Fruit fly (Drosophila melanogaster): Measurements from ENCODE around the gene Kyat.

The Kyat gene

dm6 chr3R:11778012-11778865 lies 44.1 kb downstream of the Kyat start:
- TF ChIP-seq tj (GFP tag; optimal IDR thresholded peaks at IDR 0.05) = peak; percentile 76
- peak; percentile 70 for TF ChIP-seq ovo (GFP tag; optimal IDR thresholded peaks at IDR 0.05)
- TF ChIP-seq CG5204 (GFP tag; optimal IDR thresholded peaks at IDR 0.05) = peak; percentile 85
- TF ChIP-seq CG11617 (GFP tag; optimal IDR thresholded peaks at IDR 0.05) = peak; percentile 98
- peak; percentile 68 for TF ChIP-seq toe (GFP tag; optimal IDR thresholded peaks at IDR 0.05)
- peak; percentile 14 for TF ChIP-seq CG14711 (tag; optimal IDR thresholded peaks at IDR 0.05)
- peak; percentile 15 for TF ChIP-seq CG33017 (tag; optimal IDR thresholded peaks at IDR 0.05)
- peak; percentile 62 for TF ChIP-seq CG7101 (tag; optimal IDR thresholded peaks at IDR 0.05)
- TF ChIP-seq Crg-1 (GFP tag; optimal IDR thresholded peaks at IDR 0.05) = peak; percentile 63
- peak; percentile 75 for TF ChIP-seq kay (GFP tag; ENCODE audit: borderline replicate concordance)
- TF ChIP-seq Mnt (GFP tag; optimal IDR thresholded peaks at IDR 0.05) = peak; percentile 89
- peak; percentile 76 for TF ChIP-seq cic (GFP tag; optimal IDR thresholded peaks at IDR 0.05)
- peak; percentile 79 for TF ChIP-seq Hr96 (GFP tag; optimal IDR thresholded peaks at IDR 0.05)
- peak; percentile 74 for TF ChIP-seq CG12768 (GFP tag; optimal IDR thresholded peaks at IDR 0.05)
- peak; percentile 79 for TF ChIP-seq CG7045 (GFP tag; optimal IDR thresholded peaks at IDR 0.05)
- peak; percentile 72 for TF ChIP-seq CG1620 (GFP tag; optimal IDR thresholded peaks at IDR 0.05)
- peak; percentile 69 for TF ChIP-seq pad (GFP tag; optimal IDR thresholded peaks at IDR 0.05)
- TF ChIP-seq bab1 (GFP tag; optimal IDR thresholded peaks at IDR 0.05) = peak; percentile 39
- TF ChIP-seq Clk (GFP tag; optimal IDR thresholded peaks at IDR 0.05) = peak; percentile 8
- no peak for TF ChIP-seq cnc (optimal IDR thresholded peaks at IDR 0.05)

DNA sequence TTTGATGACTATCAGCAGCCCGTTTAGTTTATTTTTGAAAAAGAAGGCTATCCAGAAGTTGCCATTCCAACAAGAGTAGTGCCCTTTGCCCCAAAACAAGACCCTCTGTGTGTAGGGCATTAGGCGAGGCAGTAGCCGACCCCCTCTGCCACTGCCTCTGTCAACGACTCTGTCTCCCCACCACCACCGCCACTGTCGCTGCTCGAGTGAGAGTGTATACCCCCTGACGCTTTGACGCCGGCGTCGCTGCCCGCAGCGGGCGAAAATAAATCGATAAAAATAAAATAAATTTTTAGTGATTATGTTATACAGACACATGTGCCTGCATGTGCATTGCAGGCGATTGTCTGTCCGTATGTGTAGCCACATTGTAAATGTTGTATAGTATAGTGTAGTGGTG lies 45.2 kb downstream of the Kyat start:
- no peak for TF ChIP-seq CG1620 (GFP tag; optimal IDR thresholded peaks at IDR 0.05)
- TF ChIP-seq CG33017 (tag; optimal IDR thresholded peaks at IDR 0.05) = no peak
- peak; percentile 66 for TF ChIP-seq Mnt (GFP tag; optimal IDR thresholded peaks at IDR 0.05)
- peak; percentile 11 for TF ChIP-seq CG7045 (GFP tag; optimal IDR thresholded peaks at IDR 0.05)
- TF ChIP-seq CG12768 (GFP tag; optimal IDR thresholded peaks at IDR 0.05) = no peak
- no peak for TF ChIP-seq kay (GFP tag; ENCODE audit: borderline replicate concordance)
- no peak for TF ChIP-seq pad (GFP tag; optimal IDR thresholded peaks at IDR 0.05)
- TF ChIP-seq tj (GFP tag; optimal IDR thresholded peaks at IDR 0.05) = peak; percentile 0

DNA sequence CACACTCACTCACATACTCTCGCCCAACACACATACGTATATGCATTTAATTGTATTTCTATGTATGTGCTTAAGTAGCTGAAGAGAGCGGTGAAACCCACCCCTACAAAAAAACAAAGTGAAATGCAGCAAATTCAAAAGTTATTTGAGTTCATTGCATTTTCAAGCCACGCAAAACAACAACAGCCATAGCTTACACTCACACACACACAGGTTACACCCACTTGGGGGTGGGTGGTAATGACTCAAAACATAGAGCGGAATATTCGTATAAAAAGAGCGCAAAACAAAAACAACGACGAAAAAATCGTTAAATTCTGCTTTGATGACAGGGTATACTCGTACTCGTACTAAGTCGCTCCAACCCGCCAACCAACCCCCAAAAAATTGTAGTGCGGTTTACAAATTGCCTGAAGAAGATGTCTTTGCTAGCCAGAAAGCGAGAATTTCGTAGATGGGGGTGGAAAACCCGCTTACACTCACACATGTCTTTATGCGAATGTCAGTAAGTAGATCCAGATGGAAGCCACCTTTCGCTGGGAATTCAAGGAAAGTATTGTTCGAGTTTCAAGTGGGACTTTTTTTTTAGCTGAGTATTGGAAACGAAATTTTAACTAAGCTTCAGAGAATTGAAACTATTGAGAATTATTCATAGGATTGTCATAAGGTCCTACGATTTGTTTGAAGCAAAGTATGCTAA lies 46.1 kb downstream of the Kyat start:
- TF ChIP-seq kay (GFP tag; ENCODE audit: borderline replicate concordance) (peak; percentile 14), CG5204 (GFP tag; optimal IDR thresholded peaks at IDR 0.05) (no peak)

dm6 chr3R:11775207-11775606 lies 47.1 kb downstream of the Kyat start:
- TF ChIP-seq cic (GFP tag; optimal IDR thresholded peaks at IDR 0.05) (no peak), pad (GFP tag; optimal IDR thresholded peaks at IDR 0.05) (no peak), CG5204 (GFP tag; optimal IDR thresholded peaks at IDR 0.05) (no peak), CG7101 (tag; optimal IDR thresholded peaks at IDR 0.05) (no peak), Clk (GFP tag; optimal IDR thresholded peaks at IDR 0.05) (no peak), Crg-1 (GFP tag; optimal IDR thresholded peaks at IDR 0.05) (no peak), bab1 (GFP tag; optimal IDR thresholded peaks at IDR 0.05) (no peak), Mnt (GFP tag; optimal IDR thresholded peaks at IDR 0.05) (no peak), toe (GFP tag; optimal IDR thresholded peaks at IDR 0.05) (no peak), CG12768 (GFP tag; optimal IDR thresholded peaks at IDR 0.05) (no peak)

dm6 chr3R:11773999-11774397 lies 48.3 kb downstream of the Kyat start:
- TF ChIP-seq Clk (GFP tag; optimal IDR thresholded peaks at IDR 0.05) = peak; percentile 9
- TF ChIP-seq cnc (optimal IDR thresholded peaks at IDR 0.05) = no peak
- TF ChIP-seq cic (GFP tag; optimal IDR thresholded peaks at IDR 0.05) = no peak
- TF ChIP-seq tj (GFP tag; optimal IDR thresholded peaks at IDR 0.05) = no peak
- peak; percentile 63 for TF ChIP-seq CG7101 (tag; optimal IDR thresholded peaks at IDR 0.05)
- peak; percentile 39 for TF ChIP-seq pad (GFP tag; optimal IDR thresholded peaks at IDR 0.05)
- no peak for TF ChIP-seq toe (GFP tag; optimal IDR thresholded peaks at IDR 0.05)
- TF ChIP-seq kay (GFP tag; ENCODE audit: borderline replicate concordance) = no peak
- TF ChIP-seq CG11617 (GFP tag; optimal IDR thresholded peaks at IDR 0.05) = peak; percentile 63
- peak; percentile 57 for TF ChIP-seq CG14711 (tag; optimal IDR thresholded peaks at IDR 0.05)
- TF ChIP-seq CG5204 (GFP tag; optimal IDR thresholded peaks at IDR 0.05) = no peak
- no peak for TF ChIP-seq Hr96 (GFP tag; optimal IDR thresholded peaks at IDR 0.05)
- no peak for TF ChIP-seq CG1620 (GFP tag; optimal IDR thresholded peaks at IDR 0.05)
- TF ChIP-seq ovo (GFP tag; optimal IDR thresholded peaks at IDR 0.05) = no peak
- peak; percentile 58 for TF ChIP-seq CG12768 (GFP tag; optimal IDR thresholded peaks at IDR 0.05)
- TF ChIP-seq Crg-1 (GFP tag; optimal IDR thresholded peaks at IDR 0.05) = no peak
- TF ChIP-seq CG7045 (GFP tag; optimal IDR thresholded peaks at IDR 0.05) = peak; percentile 79
- no peak for TF ChIP-seq Mnt (GFP tag; optimal IDR thresholded peaks at IDR 0.05)
- no peak for TF ChIP-seq bab1 (GFP tag; optimal IDR thresholded peaks at IDR 0.05)
- TF ChIP-seq CG33017 (tag; optimal IDR thresholded peaks at IDR 0.05) = peak; percentile 84
